Worm (Caenorhabditis elegans) whole organism, L3 larva: ENCODE results near the gene T28D6.4.

Experiments
- R02D3.7 ChIP-seq: fragments of 150-350 bp; optimal IDR thresholded peaks from 2 replicates; lab custom pipeline; 2014; ENCODE audit warnings: missing biosample characterization, missing genetic modification characterization
- aly-2 ChIP-seq: fragments of 150-350 bp; optimal IDR thresholded peaks from 2 replicates; lab custom pipeline; 2014; ENCODE audit warnings: missing biosample characterization, missing genetic modification characterization
- daf-12 ChIP-seq: fragments of 150-350 bp; optimal IDR thresholded peaks from 2 replicates; lab custom pipeline; 2014; ENCODE audit warnings: missing biosample characterization, missing genetic modification reagents, missing genetic modification characterization
- elt-3 ChIP-seq, 3 experiments: fragments of 150-350 bp in 1 of 3; sonication (generic microtip) in 2 of 3; optimal IDR thresholded peaks; 2 replicates in 2 of 3; 4 replicates in 1 of 3; lab custom pipeline; 2014 to 2017; ENCODE audit warnings: missing biosample characterization in 3 of 3, missing genetic modification characterization in 3 of 3
- lsy-12 ChIP-seq: sonication (generic microtip); optimal IDR thresholded peaks from 2 replicates; lab custom pipeline; 2016; ENCODE audit warnings: mild to moderate bottlenecking, missing genetic modification characterization, missing compliant biosample characterization
- nhr-12 ChIP-seq: fragments of 150-350 bp; optimal IDR thresholded peaks from 2 replicates; lab custom pipeline; 2014; ENCODE audit warnings: missing biosample characterization, missing genetic modification characterization
- nhr-237 ChIP-seq: fragments of 150-350 bp; optimal IDR thresholded peaks from 2 replicates; lab custom pipeline; 2014; ENCODE audit warnings: missing biosample characterization, missing genetic modification characterization
- nhr-28 ChIP-seq: fragments of 150-350 bp; optimal IDR thresholded peaks from 2 replicates; lab custom pipeline; 2014; ENCODE audit warnings: missing biosample characterization, missing genetic modification characterization
- nhr-67 ChIP-seq: fragments of 150-350 bp; optimal IDR thresholded peaks from 2 replicates; lab custom pipeline; 2014; ENCODE audit warnings: missing biosample characterization, missing genetic modification characterization
- nhr-77 ChIP-seq: fragments of 150-350 bp; optimal IDR thresholded peaks from 2 replicates; lab custom pipeline; 2014; ENCODE audit warnings: missing biosample characterization, missing genetic modification characterization
- pha-4 ChIP-seq: fragments of 150-350 bp; optimal IDR thresholded peaks from 2 replicates; lab custom pipeline; 2014; ENCODE audit warnings: missing biosample characterization, missing genetic modification reagents, missing genetic modification characterization
- skn-1 ChIP-seq: fragments of 150-350 bp; optimal IDR thresholded peaks from 2 replicates; lab custom pipeline; 2014; ENCODE audit warnings: missing biosample characterization, missing genetic modification characterization
- snpc-4 ChIP-seq: fragments of 150-350 bp; optimal IDR thresholded peaks from 2 replicates; lab custom pipeline; 2014; ENCODE audit warnings: missing biosample characterization, missing genetic modification characterization
- zag-1 ChIP-seq: fragments of 150-350 bp; optimal IDR thresholded peaks from 2 replicates; lab custom pipeline; 2014; ENCODE audit warnings: missing biosample characterization, missing genetic modification characterization

DNA sequence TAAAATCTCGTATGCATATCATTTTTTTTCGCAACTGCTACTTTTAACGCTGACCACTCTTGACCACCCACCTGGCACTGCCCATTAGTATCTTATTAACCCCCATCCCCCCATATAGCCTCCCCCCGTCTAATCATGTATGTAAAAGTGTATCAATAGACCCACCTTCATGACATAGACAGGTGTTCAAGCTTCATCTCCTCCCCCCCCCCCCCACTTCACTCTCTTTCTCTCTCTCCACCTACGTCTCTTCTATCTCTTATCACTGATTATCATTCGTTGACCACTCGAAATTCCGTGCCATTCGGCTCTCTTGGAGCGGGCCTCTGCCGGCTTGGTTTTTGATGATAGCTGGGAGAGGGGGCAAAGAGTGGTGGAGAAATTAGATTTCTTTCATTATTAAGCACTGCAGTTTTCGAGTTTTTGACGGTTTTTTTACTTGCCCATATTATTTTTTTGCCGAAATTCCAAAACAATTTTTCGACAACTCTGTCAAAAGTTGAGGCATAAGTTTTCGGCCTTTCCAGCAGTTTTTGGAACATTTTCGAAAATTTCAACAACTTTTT lies 4.4 kb upstream of the T28D6.4 start:
- TF ChIP-seq snpc-4 (tag; lab: Kevin White, UChicago) = no peak
- TF ChIP-seq nhr-67 (tag; lab: Kevin White, UChicago) = no peak
- no peak for TF ChIP-seq nhr-77 (tag; lab: Kevin White, UChicago)
- TF ChIP-seq nhr-237 = no peak
- no peak for TF ChIP-seq elt-3 (tag; optimal IDR thresholded peaks at IDR 0.05; lab: Kevin White, UChicago)
- TF ChIP-seq pha-4 (tag; lab: Kevin White, UChicago) = no peak
- TF ChIP-seq daf-12 (tag; lab: Kevin White, UChicago) = no peak
- TF ChIP-seq aly-2 = no peak
- TF ChIP-seq R02D3.7 (tag; lab: Kevin White, UChicago) = no peak
- no peak for TF ChIP-seq skn-1 (tag; lab: Kevin White, UChicago)
- TF ChIP-seq nhr-12 = no peak
- no peak for TF ChIP-seq zag-1 (tag; lab: Kevin White, UChicago)
- TF ChIP-seq nhr-28 (tag; lab: Kevin White, UChicago) = no peak
- no peak for TF ChIP-seq lsy-12 (tag; lab: Kevin White, UChicago)
